Worm (Caenorhabditis elegans) whole organism, L3 larva: ENCODE measurements around the gene D1014.5.

Experiments used
- ZK546.5 ChIP-seq: sonication (generic microtip); optimal IDR thresholded peaks from 2 replicates; lab custom pipeline; 2017; ENCODE audit warnings: missing biosample characterization, missing genetic modification characterization
- aly-2 ChIP-seq: fragments of 150-350 bp; optimal IDR thresholded peaks from 2 replicates; lab custom pipeline; 2014; ENCODE audit warnings: missing biosample characterization, missing genetic modification characterization
- ama-1 ChIP-seq: fragments of 150-350 bp; optimal IDR thresholded peaks from 2 replicates; lab custom pipeline; 2018
- ceh-16 ChIP-seq: sonication (generic microtip); optimal IDR thresholded peaks from 2 replicates; lab custom pipeline; 2017; ENCODE audit warnings: missing biosample characterization, missing genetic modification characterization
- ceh-9 ChIP-seq: sonication (generic microtip); optimal IDR thresholded peaks from 2 replicates; lab custom pipeline; 2018; ENCODE audit warnings: missing biosample characterization, missing genetic modification characterization
- daf-12 ChIP-seq: fragments of 150-350 bp; optimal IDR thresholded peaks from 2 replicates; lab custom pipeline; 2014; ENCODE audit warnings: missing biosample characterization, missing genetic modification reagents, missing genetic modification characterization
- egl-27 ChIP-seq: sonication (generic microtip); optimal IDR thresholded peaks from 4 replicates; lab custom pipeline; 2017; ENCODE audit warnings: missing biosample characterization, missing genetic modification reagents, missing genetic modification characterization
- elt-2 ChIP-seq: sonication (generic microtip); optimal IDR thresholded peaks from 2 replicates; lab custom pipeline; 2016; ENCODE audit warnings: missing genetic modification reagents, mild to moderate bottlenecking, missing genetic modification characterization, missing compliant biosample characterization
- elt-3 ChIP-seq, 3 experiments: fragments of 150-350 bp in 1 of 3; sonication (generic microtip) in 2 of 3; optimal IDR thresholded peaks; 2 replicates in 2 of 3; 4 replicates in 1 of 3; lab custom pipeline; 2014 to 2017; ENCODE audit warnings: missing biosample characterization in 3 of 3, missing genetic modification characterization in 3 of 3
- fos-1 ChIP-seq: fragments of 150-350 bp; optimal IDR thresholded peaks from 2 replicates; lab custom pipeline; 2014; ENCODE audit warnings: missing biosample characterization, missing genetic modification characterization
- hmg-11 ChIP-seq: sonication (generic microtip); optimal IDR thresholded peaks from 2 replicates; lab custom pipeline; 2016; ENCODE audit warnings: missing genetic modification characterization, missing compliant biosample characterization
- jun-1 ChIP-seq: fragments of 150-350 bp; optimal IDR thresholded peaks from 2 replicates; lab custom pipeline; 2014; ENCODE audit warnings: missing biosample characterization, missing genetic modification reagents, missing genetic modification characterization
- lin-39 ChIP-seq: fragments of 150-350 bp; optimal IDR thresholded peaks from 2 replicates; lab custom pipeline; 2018; ENCODE audit warnings: missing biosample characterization, missing genetic modification reagents, missing genetic modification characterization
- lsy-12 ChIP-seq: sonication (generic microtip); optimal IDR thresholded peaks from 2 replicates; lab custom pipeline; 2016; ENCODE audit warnings: mild to moderate bottlenecking, missing genetic modification characterization, missing compliant biosample characterization
- mdl-1 ChIP-seq: fragments of 150-350 bp; optimal IDR thresholded peaks from 2 replicates; lab custom pipeline; 2014; ENCODE audit warnings: missing biosample characterization, missing genetic modification characterization
- mml-1 ChIP-seq: fragments of 150-350 bp; sonication (generic microtip); optimal IDR thresholded peaks from 3 replicates; lab custom pipeline; 2014; ENCODE audit warnings: missing biosample characterization, missing genetic modification characterization
- nfya-1 ChIP-seq: sonication (generic microtip); optimal IDR thresholded peaks from 2 replicates; lab custom pipeline; 2017; ENCODE audit warnings: missing genetic modification characterization, mild to moderate bottlenecking, missing compliant biosample characterization, antibody characterized with exemption, moderate library complexity; ENCODE audit not compliant: insufficient read depth
- nhr-11 ChIP-seq: fragments of 150-350 bp; optimal IDR thresholded peaks from 2 replicates; lab custom pipeline; 2014; ENCODE audit warnings: missing biosample characterization, missing genetic modification characterization
- nhr-12 ChIP-seq: fragments of 150-350 bp; optimal IDR thresholded peaks from 2 replicates; lab custom pipeline; 2014; ENCODE audit warnings: missing biosample characterization, missing genetic modification characterization
- nhr-237 ChIP-seq: fragments of 150-350 bp; optimal IDR thresholded peaks from 2 replicates; lab custom pipeline; 2014; ENCODE audit warnings: missing biosample characterization, missing genetic modification characterization
- nhr-28 ChIP-seq: fragments of 150-350 bp; optimal IDR thresholded peaks from 2 replicates; lab custom pipeline; 2014; ENCODE audit warnings: missing biosample characterization, missing genetic modification characterization
- nhr-43 ChIP-seq: sonication (generic microtip); optimal IDR thresholded peaks from 2 replicates; lab custom pipeline; 2016; ENCODE audit warnings: mild to moderate bottlenecking, missing genetic modification characterization, missing compliant biosample characterization; ENCODE audit not compliant: poor library complexity, severe bottlenecking
- nhr-76 ChIP-seq: fragments of 150-350 bp; sonication (generic microtip); optimal IDR thresholded peaks from 5 replicates; lab custom pipeline; 2014; ENCODE audit warnings: missing biosample characterization, missing genetic modification characterization
- nhr-77 ChIP-seq: fragments of 150-350 bp; optimal IDR thresholded peaks from 2 replicates; lab custom pipeline; 2014; ENCODE audit warnings: missing biosample characterization, missing genetic modification characterization
- skn-1 ChIP-seq: fragments of 150-350 bp; optimal IDR thresholded peaks from 2 replicates; lab custom pipeline; 2014; ENCODE audit warnings: missing biosample characterization, missing genetic modification characterization
- snpc-4 ChIP-seq: fragments of 150-350 bp; optimal IDR thresholded peaks from 2 replicates; lab custom pipeline; 2014; ENCODE audit warnings: missing biosample characterization, missing genetic modification characterization
- unc-39 ChIP-seq: sonication (generic microtip); optimal IDR thresholded peaks from 4 replicates; lab custom pipeline; 2017; ENCODE audit warnings: missing biosample characterization, missing genetic modification characterization
- unc-62 ChIP-seq: fragments of 150-350 bp; sonication (generic microtip); optimal IDR thresholded peaks from 4 replicates; lab custom pipeline; 2014; ENCODE audit warnings: missing biosample characterization, missing genetic modification reagents, missing genetic modification characterization
- zag-1 ChIP-seq: fragments of 150-350 bp; optimal IDR thresholded peaks from 2 replicates; lab custom pipeline; 2014; ENCODE audit warnings: missing biosample characterization, missing genetic modification characterization
- ztf-11 ChIP-seq: fragments of 150-350 bp; optimal IDR thresholded peaks from 2 replicates; lab custom pipeline; 2014; ENCODE audit warnings: missing biosample characterization, missing genetic modification characterization

Gene D1014.5

ce11 chrV:8168219-8168962 lies 44.9 kb downstream of the D1014.5 start, which contains the start of gene F20D6.8:
Gene F20D6.8, minus strand, starts transcription at chrV:8168269.
- TF ChIP-seq fos-1 (tag; lab: Kevin White, UChicago) (no peak), ztf-11 (tag; lab: Kevin White, UChicago) (no peak), lsy-12 (no peak), nhr-237 (tag; lab: Kevin White, UChicago) (no peak), egl-27 (no peak), nfya-1 (no peak), nhr-12 (tag; lab: Kevin White, UChicago) (no peak), ZK546.5 (tag; lab: Kevin White, UChicago) (no peak), daf-12 (tag; lab: Kevin White, UChicago) (no peak), elt-2 (tag; lab: Kevin White, UChicago) (no peak), nhr-11 (tag; lab: Kevin White, UChicago) (no peak), unc-62 (GFP tag; lab: Kevin White, UChicago) (no peak), unc-39 (tag; lab: Kevin White, UChicago) (no peak), aly-2 (tag; lab: Kevin White, UChicago) (no peak), nhr-28 (tag; lab: Kevin White, UChicago) (no peak), hmg-11 (tag; lab: Kevin White, UChicago) (no peak), nhr-43 (no peak)

ce11 chrV:8169150-8169549 lies 45.7 kb downstream of the D1014.5 start:
- TF ChIP-seq snpc-4 (tag; lab: Kevin White, UChicago): no peak
- TF ChIP-seq fos-1 (tag; lab: Kevin White, UChicago): no peak
- no peak for TF ChIP-seq nhr-12 (tag; lab: Kevin White, UChicago)
- TF ChIP-seq skn-1 (tag; lab: Kevin White, UChicago): no peak
- no peak for TF ChIP-seq ceh-16 (tag; lab: Kevin White, UChicago)
- TF ChIP-seq jun-1 (tag; lab: Kevin White, UChicago): no peak

ce11 chrV:8170300-8170699 lies 46.8 kb downstream of the D1014.5 start:
- TF ChIP-seq ceh-9 (tag; lab: Kevin White, UChicago) (no peak), fos-1 (tag; lab: Kevin White, UChicago) (no peak), nhr-77 (no peak), aly-2 (tag; lab: Kevin White, UChicago) (no peak), lin-39 (tag; lab: Kevin White, UChicago) (no peak), daf-12 (tag; lab: Kevin White, UChicago) (no peak), ama-1 (lab: Kevin White, UChicago) (no peak), zag-1 (tag; lab: Kevin White, UChicago) (no peak), elt-3 (tag; optimal IDR thresholded peaks at IDR 0.05; lab: Kevin White, UChicago) (no peak), mdl-1 (tag; lab: Kevin White, UChicago) (no peak)

ce11 chrV:8171688-8172087 lies 48.2 kb downstream of the D1014.5 start:
- TF ChIP-seq mml-1 (tag; lab: Kevin White, UChicago): no peak
- TF ChIP-seq nhr-76 (tag; lab: Kevin White, UChicago): no peak
